Worm (Caenorhabditis elegans): ENCODE results near the gene F18G5.6.

- TF ChIP-seq R02D3.7 (tag; optimal IDR thresholded peaks at IDR 0.05) (no peak), snpc-4 (tag; optimal IDR thresholded peaks at IDR 0.05) (no peak)
Measured at ce11 chrX:9261626-9262189, 2.4 kb downstream of the F18G5.6 start.

Data from whole organism, L3 larva.